Worm (Caenorhabditis elegans) whole organism, L2 larva: ENCODE data around the gene ZC239.15.
"Not testable (repeated sequence)": the region's sequence is repeated elsewhere in the genome, so short reads cannot be mapped to it uniquely, and the experiment has no call there.

Experiments used
- ama-1 ChIP-seq: fragments of 150-350 bp; optimal IDR thresholded peaks from 2 replicates; lab custom pipeline; 2018; ENCODE audit warnings: inconsistent platforms
- nhr-129 ChIP-seq: fragments of 150-350 bp; optimal IDR thresholded peaks from 2 replicates; lab custom pipeline; 2014; ENCODE audit warnings: missing biosample characterization, missing genetic modification characterization
- peb-1 ChIP-seq: fragments of 150-350 bp; optimal IDR thresholded peaks from 2 replicates; lab custom pipeline; 2014; ENCODE audit warnings: missing biosample characterization, missing genetic modification characterization

The ZC239.15 gene

DNA sequence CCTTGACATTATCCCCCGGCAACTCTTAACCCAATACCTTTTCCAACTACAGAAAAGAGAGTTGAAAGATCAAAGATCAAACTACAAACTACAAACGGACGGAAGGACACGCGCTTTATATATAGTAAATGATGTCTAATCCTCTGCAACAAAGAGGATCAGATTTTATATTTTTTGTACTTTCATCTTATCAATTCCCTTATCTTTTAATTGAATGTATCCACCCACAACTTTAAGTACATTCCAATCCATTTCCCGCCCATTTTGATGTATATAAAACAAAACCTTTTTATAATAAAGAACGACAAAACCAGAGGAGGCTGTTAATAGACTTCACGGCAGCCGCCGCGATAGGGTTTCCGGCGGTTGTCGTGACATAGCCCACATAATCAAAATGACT lies 46.9 kb downstream of the ZC239.15 start, which contains the start of gene sri-40:
Gene sri-40 (plus strand): TSS at position 301 of the 400 bp plus-strand sequence.
- not testable (repeated sequence) for TF ChIP-seq nhr-129 (tag; lab: Kevin White, UChicago); ama-1 (lab: Kevin White, UChicago); peb-1 (tag; lab: Kevin White, UChicago)
- TF ChIP-seq, all 48 proteins: peak for 0; not testable (repeated sequence) for 48
